Worm (Caenorhabditis elegans): Measurements from ENCODE around the gene taf-13.

Gene taf-13

ce11 chrII:10596462-10596861 is 8.9 kb downstream of the taf-13 start, which contains the start of gene C14A4.7:
C14A4.7 (minus strand) TSS chrII:10596562.
- TF ChIP-seq ref-1 (GFP tag; conservative IDR thresholded peaks at IDR 0.05), result no peak

DNA sequence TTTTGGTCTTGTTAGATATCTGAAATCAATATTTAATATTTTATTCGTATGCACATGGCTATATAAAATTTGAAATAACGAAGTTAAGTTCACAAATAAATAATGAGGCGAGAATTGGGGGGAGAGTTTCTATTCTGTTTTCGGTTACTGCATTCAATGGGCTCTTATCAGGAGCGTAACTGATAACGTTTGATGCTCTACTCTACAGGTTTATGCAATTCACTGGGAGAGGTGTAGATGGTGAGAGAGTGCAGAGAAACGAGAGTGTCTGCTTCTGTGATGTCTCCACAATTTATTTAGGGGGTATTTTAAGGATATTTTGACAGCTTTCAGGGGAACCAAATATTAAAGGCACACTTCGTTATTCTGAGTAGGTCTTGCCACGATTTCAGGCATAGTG is 10.7 kb downstream of the taf-13 start, which contains the start of gene C14A4.6:
Gene C14A4.6, minus strand, starts transcription at position 19 of the 400 bp plus-strand sequence.
- TF ChIP-seq klf-2 (GFP tag; conservative IDR thresholded peaks at IDR 0.05) (no peak), cog-1 (tag; optimal IDR thresholded peaks at IDR 0.05) (no peak), ztf-23 (GFP tag; IDR thresholded peaks at IDR 0.05) (no peak), tab-1 (GFP tag; IDR thresholded peaks at IDR 0.05) (no peak), T22C8.4 (GFP tag; IDR thresholded peaks at IDR 0.05) (no peak), ref-1 (GFP tag; conservative IDR thresholded peaks at IDR 0.05) (no peak), ztf-29 (GFP tag; IDR thresholded peaks at IDR 0.05) (no peak), med-1 (GFP tag; optimal IDR thresholded peaks at IDR 0.05; ENCODE audit: insufficient read depth) (no peak), flt-1 (GFP tag; IDR thresholded peaks at IDR 0.05) (no peak)

DNA sequence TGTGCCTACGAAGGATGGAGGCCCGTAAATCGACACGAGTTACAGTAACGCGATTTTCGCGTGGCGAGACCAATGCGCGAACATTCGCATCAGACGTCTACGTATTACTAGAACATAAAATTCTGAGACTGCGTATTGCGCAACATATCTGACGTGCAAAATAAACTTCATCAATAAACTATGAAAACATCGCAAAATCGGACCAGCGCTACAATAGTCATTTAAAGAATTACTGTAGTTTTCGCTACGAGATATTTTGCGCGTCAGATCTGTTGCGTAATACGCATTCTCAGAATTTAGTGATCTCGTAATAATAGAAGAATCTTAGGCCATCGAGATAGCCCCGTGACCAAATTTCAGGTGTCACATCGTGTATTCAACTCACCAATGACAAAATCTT is 11.1 kb downstream of the taf-13 start:
- TF ChIP-seq klf-2 (GFP tag; conservative IDR thresholded peaks at IDR 0.05) (no peak), med-1 (GFP tag; optimal IDR thresholded peaks at IDR 0.05; ENCODE audit: insufficient read depth) (no peak), T22C8.4 (GFP tag; IDR thresholded peaks at IDR 0.05) (no peak), flt-1 (GFP tag; IDR thresholded peaks at IDR 0.05) (no peak), ref-1 (GFP tag; conservative IDR thresholded peaks at IDR 0.05) (no peak), ztf-23 (GFP tag; IDR thresholded peaks at IDR 0.05) (no peak), cog-1 (tag; optimal IDR thresholded peaks at IDR 0.05) (no peak), ztf-29 (GFP tag; IDR thresholded peaks at IDR 0.05) (no peak), tab-1 (GFP tag; IDR thresholded peaks at IDR 0.05) (no peak)

DNA sequence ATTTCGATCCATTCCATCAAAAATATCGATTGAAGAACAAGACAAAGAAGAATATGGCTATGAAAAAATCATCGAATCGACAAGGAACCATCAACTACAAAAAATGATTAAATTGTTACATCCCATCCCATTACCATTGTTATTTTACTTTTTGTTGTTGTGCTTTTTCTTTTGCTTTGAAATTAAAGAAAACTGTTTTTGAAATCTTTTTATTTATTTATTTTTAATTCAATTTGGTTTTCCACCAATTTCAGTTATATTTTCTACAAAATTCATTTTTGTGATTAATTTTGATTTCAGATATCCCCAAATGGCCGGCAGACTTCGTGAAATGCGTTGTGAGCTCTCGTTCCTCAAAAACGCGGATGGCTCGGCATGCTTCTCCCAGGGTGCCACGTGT is 13.0 kb downstream of the taf-13 start, which contains the start of gene crn-5:
Gene crn-5, plus strand, starts transcription at position 301 of the 400 bp plus-strand sequence.
- TF ChIP-seq cog-1 (tag; optimal IDR thresholded peaks at IDR 0.05) (no peak), flt-1 (GFP tag; IDR thresholded peaks at IDR 0.05) (no peak)

DNA sequence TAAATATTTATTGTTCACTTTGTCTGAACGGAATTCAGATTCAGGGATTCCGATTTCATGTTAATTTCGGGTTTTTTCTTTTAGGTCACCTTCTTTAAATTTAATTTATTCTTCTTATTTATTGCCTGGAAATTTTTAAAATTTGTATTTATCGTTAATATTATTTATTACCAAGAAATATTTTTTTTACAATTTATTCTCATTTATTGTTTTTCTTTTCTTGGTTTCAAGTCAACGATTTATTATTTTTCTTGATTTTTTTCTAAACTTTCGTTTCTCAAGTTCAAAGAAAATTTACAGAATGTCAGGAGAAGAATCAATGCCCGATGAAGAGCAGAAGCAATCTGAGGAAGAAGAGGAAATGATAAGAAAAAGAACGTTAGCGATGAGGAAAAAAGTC is 17.7 kb downstream of the taf-13 start, which contains the start of gene crn-3:
Gene crn-3, plus strand, starts transcription at position 301 of the 400 bp plus-strand sequence.
- TF ChIP-seq flt-1 (GFP tag; IDR thresholded peaks at IDR 0.05) (no peak), ref-1 (GFP tag; conservative IDR thresholded peaks at IDR 0.05) (no peak), ztf-29 (GFP tag; IDR thresholded peaks at IDR 0.05) (no peak), ztf-23 (GFP tag; IDR thresholded peaks at IDR 0.05) (no peak), T22C8.4 (GFP tag; IDR thresholded peaks at IDR 0.05) (no peak), tab-1 (GFP tag; IDR thresholded peaks at IDR 0.05) (no peak), cog-1 (tag; optimal IDR thresholded peaks at IDR 0.05) (no peak), klf-2 (GFP tag; conservative IDR thresholded peaks at IDR 0.05) (no peak), med-1 (GFP tag; optimal IDR thresholded peaks at IDR 0.05; ENCODE audit: insufficient read depth) (no peak)

DNA sequence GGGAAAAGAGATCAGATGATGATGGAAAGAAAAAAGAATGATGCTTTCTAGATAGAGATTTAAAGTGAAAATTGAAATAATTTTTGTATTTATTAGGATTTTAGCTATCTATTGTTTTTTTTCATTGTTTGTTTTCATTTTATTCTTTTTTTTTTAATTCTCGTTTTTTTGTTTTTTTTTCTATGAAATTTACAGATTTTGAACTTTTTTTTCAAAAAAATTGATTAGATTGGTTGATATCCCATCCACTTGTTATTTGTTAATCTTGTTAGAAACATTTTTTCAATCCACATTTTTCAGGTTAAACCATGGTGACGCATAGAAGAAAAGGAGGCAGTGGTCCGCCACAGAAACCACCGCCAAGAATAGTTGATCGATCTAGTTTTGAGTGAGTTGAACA is 21.4 kb downstream of the taf-13 start, which contains the start of gene algn-9:
Gene algn-9, plus strand, starts transcription at position 301 of the 400 bp plus-strand sequence.
- TF ChIP-seq T22C8.4 (GFP tag; IDR thresholded peaks at IDR 0.05), result no peak
- no peak for TF ChIP-seq ref-1 (GFP tag; conservative IDR thresholded peaks at IDR 0.05)
- TF ChIP-seq ztf-29 (GFP tag; IDR thresholded peaks at IDR 0.05), result no peak
- TF ChIP-seq ztf-23 (GFP tag; IDR thresholded peaks at IDR 0.05), result no peak
- TF ChIP-seq klf-2 (GFP tag; conservative IDR thresholded peaks at IDR 0.05), result no peak
- no peak for TF ChIP-seq cog-1 (tag; optimal IDR thresholded peaks at IDR 0.05)
- TF ChIP-seq med-1 (GFP tag; optimal IDR thresholded peaks at IDR 0.05; ENCODE audit: insufficient read depth), result no peak
- TF ChIP-seq flt-1 (GFP tag; IDR thresholded peaks at IDR 0.05), result no peak
- no peak for TF ChIP-seq tab-1 (GFP tag; IDR thresholded peaks at IDR 0.05)

ce11 chrII:10582318-10582717 is 23.1 kb downstream of the taf-13 start, which contains the start of gene mrps-22:
mrps-22 (plus strand) TSS chrII:10582618.
- TF ChIP-seq ztf-29 (GFP tag; IDR thresholded peaks at IDR 0.05), result no peak
- no peak for TF ChIP-seq cog-1 (tag; optimal IDR thresholded peaks at IDR 0.05)
- no peak for TF ChIP-seq ztf-23 (GFP tag; IDR thresholded peaks at IDR 0.05)
- TF ChIP-seq T22C8.4 (GFP tag; IDR thresholded peaks at IDR 0.05), result no peak
- no peak for TF ChIP-seq tab-1 (GFP tag; IDR thresholded peaks at IDR 0.05)
- no peak for TF ChIP-seq med-1 (GFP tag; optimal IDR thresholded peaks at IDR 0.05; ENCODE audit: insufficient read depth)
- no peak for TF ChIP-seq klf-2 (GFP tag; conservative IDR thresholded peaks at IDR 0.05)

- no peak for TF ChIP-seq cog-1 (tag; optimal IDR thresholded peaks at IDR 0.05)
- no peak for TF ChIP-seq ref-1 (GFP tag; conservative IDR thresholded peaks at IDR 0.05)
- TF ChIP-seq klf-2 (GFP tag; conservative IDR thresholded peaks at IDR 0.05), result no peak
- TF ChIP-seq flt-1 (GFP tag; IDR thresholded peaks at IDR 0.05), result no peak
- no peak for TF ChIP-seq ztf-29 (GFP tag; IDR thresholded peaks at IDR 0.05)
- no peak for TF ChIP-seq ztf-23 (GFP tag; IDR thresholded peaks at IDR 0.05)
- TF ChIP-seq T22C8.4 (GFP tag; IDR thresholded peaks at IDR 0.05), result no peak
- no peak for TF ChIP-seq med-1 (GFP tag; optimal IDR thresholded peaks at IDR 0.05; ENCODE audit: insufficient read depth)
- TF ChIP-seq tab-1 (GFP tag; IDR thresholded peaks at IDR 0.05), result no peak
Measured at ce11 chrII:10580833-10581232, 24.6 kb downstream of the taf-13 start, which contains the start of gene dap-3. dap-3 (plus strand) TSS chrII:10581133.

DNA sequence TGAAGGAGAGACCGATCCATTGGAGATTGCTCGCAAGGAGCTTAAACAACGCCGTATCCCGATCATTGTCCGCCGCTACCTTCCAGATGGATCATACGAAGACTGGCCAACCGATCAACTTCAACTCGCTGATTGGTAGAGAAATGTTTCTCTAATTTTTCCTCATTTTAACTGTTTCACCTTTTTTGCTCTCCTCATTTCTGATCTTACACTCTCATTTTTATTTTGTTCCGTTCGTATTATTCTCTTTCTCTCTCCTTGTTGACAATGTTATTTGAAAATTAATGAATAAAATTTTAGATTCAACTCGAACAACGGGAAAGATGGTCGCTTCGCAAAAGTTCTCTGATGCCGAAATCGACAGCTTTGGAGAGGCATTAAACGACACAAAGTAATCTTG is 25.8 kb downstream of the taf-13 start, which contains the start of gene dohh-1:
Gene dohh-1, plus strand, starts transcription at position 301 of the 400 bp plus-strand sequence.
- no peak for TF ChIP-seq T22C8.4 (GFP tag; IDR thresholded peaks at IDR 0.05)
- no peak for TF ChIP-seq ztf-29 (GFP tag; IDR thresholded peaks at IDR 0.05)
- TF ChIP-seq flt-1 (GFP tag; IDR thresholded peaks at IDR 0.05), result no peak
- TF ChIP-seq ztf-23 (GFP tag; IDR thresholded peaks at IDR 0.05), result no peak
- no peak for TF ChIP-seq cog-1 (tag; optimal IDR thresholded peaks at IDR 0.05)
- TF ChIP-seq klf-2 (GFP tag; conservative IDR thresholded peaks at IDR 0.05), result no peak
- no peak for TF ChIP-seq med-1 (GFP tag; optimal IDR thresholded peaks at IDR 0.05; ENCODE audit: insufficient read depth)
- no peak for TF ChIP-seq ref-1 (GFP tag; conservative IDR thresholded peaks at IDR 0.05)
- TF ChIP-seq tab-1 (GFP tag; IDR thresholded peaks at IDR 0.05), result no peak

DNA sequence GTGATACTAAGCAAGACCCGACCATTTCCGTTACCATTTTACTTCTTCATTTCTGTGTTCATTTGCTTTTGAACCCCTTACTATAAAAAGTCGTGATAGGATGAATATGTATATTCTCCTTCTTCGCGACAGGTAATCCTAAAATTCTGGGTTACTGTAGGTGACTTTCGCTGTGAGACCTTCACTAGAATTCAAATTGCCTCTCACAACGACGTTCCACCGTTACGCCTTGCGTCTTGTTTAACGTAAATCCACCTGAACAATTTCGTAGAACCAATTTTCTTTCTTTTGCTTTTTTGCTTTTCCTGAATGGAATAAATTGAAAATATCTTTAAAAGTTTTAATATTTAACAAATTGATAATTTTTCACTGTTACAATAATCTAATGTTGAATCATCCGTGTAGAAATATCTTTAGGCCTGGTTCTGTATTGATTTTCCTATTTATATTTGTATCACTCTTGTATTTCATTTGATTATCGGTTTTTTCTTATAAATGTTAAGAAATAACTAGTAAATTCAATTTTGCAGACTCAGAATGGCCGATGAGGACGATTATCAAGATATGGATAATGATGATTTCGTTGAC is 26.5 kb downstream of the taf-13 start, which contains the start of gene rpb-6:
Gene rpb-6, plus strand, starts transcription at position 538 of the 588 bp plus-strand sequence.
- TF ChIP-seq ref-1 (GFP tag; conservative IDR thresholded peaks at IDR 0.05) (no peak), cog-1 (tag; optimal IDR thresholded peaks at IDR 0.05) (no peak), T22C8.4 (GFP tag; IDR thresholded peaks at IDR 0.05) (no peak), flt-1 (GFP tag; IDR thresholded peaks at IDR 0.05) (no peak), tab-1 (GFP tag; IDR thresholded peaks at IDR 0.05) (no peak), klf-2 (GFP tag; conservative IDR thresholded peaks at IDR 0.05) (no peak), med-1 (GFP tag; optimal IDR thresholded peaks at IDR 0.05; ENCODE audit: insufficient read depth) (no peak), ztf-23 (GFP tag; IDR thresholded peaks at IDR 0.05) (no peak), ztf-29 (GFP tag; IDR thresholded peaks at IDR 0.05) (no peak)
